Worm (Caenorhabditis elegans) whole organism, late embryonic: ENCODE results near the gene ugt-42.

Experiments used
- C08G9.2 ChIP-seq: sonication (generic microtip); optimal IDR thresholded peaks from 2 replicates; lab custom pipeline; 2016; ENCODE audit warnings: mild to moderate bottlenecking, missing genetic modification characterization, moderate library complexity, missing compliant biosample characterization
- C38D4.7 ChIP-seq: fragments of 200-800 bp; sonication (Bioruptor generic); optimal IDR thresholded peaks from 2 replicates; lab custom pipeline; 2018; ENCODE audit warnings: mild to moderate bottlenecking, missing genetic modification characterization, moderate library complexity, missing compliant biosample characterization
- K09A11.1 ChIP-seq: sonication (generic microtip); optimal IDR thresholded peaks from 2 replicates; lab custom pipeline; 2017; ENCODE audit warnings: antibody characterized with exemption, mild to moderate bottlenecking, missing genetic modification characterization, missing compliant biosample characterization; ENCODE audit not compliant: insufficient read depth
- T23F11.4 ChIP-seq: fragments of 200-800 bp; sonication (Bioruptor generic); optimal IDR thresholded peaks from 2 replicates; lab custom pipeline; 2018; ENCODE audit warnings: mild to moderate bottlenecking, missing genetic modification characterization, missing compliant biosample characterization
- Y22D7AL.16 ChIP-seq: sonication (generic microtip); optimal IDR thresholded peaks from 2 replicates; lab custom pipeline; 2016; ENCODE audit warnings: missing genetic modification characterization, missing compliant biosample characterization
- ahr-1 ChIP-seq: sonication (generic microtip); optimal IDR thresholded peaks from 2 replicates; lab custom pipeline; 2016; ENCODE audit warnings: missing genetic modification characterization, missing compliant biosample characterization
- ceh-18 ChIP-seq: sonication (generic microtip); optimal IDR thresholded peaks from 2 replicates; lab custom pipeline; 2016; ENCODE audit warnings: missing genetic modification characterization, missing compliant biosample characterization
- ceh-19 ChIP-seq: fragments of 200-800 bp; sonication (Bioruptor generic); optimal IDR thresholded peaks from 2 replicates; lab custom pipeline; 2018; ENCODE audit warnings: mild to moderate bottlenecking, missing genetic modification characterization, missing compliant biosample characterization
- ceh-2 ChIP-seq: sonication (generic microtip); optimal IDR thresholded peaks from 2 replicates; lab custom pipeline; 2016; ENCODE audit warnings: missing genotype, missing genetic modification characterization, missing compliant biosample characterization
- ceh-22 ChIP-seq: sonication (generic microtip); optimal IDR thresholded peaks from 2 replicates; lab custom pipeline; 2017; ENCODE audit warnings: missing biosample characterization, missing genetic modification characterization
- ceh-31 ChIP-seq: sonication (generic microtip); optimal IDR thresholded peaks from 2 replicates; lab custom pipeline; 2016; ENCODE audit warnings: missing genetic modification characterization, missing compliant biosample characterization
- ceh-45 ChIP-seq: fragments of 200-800 bp; sonication (Bioruptor generic); IDR thresholded peaks from 2 replicates; pipeline ENCODE4 v1.3.6; 2022; ENCODE audit warnings: missing genetic modification reagents, missing genetic modification characterization, missing compliant biosample characterization
- ceh-6 ChIP-seq: fragments of 200-800 bp; sonication (Bioruptor generic); optimal IDR thresholded peaks from 2 replicates; lab custom pipeline; 2018; ENCODE audit warnings: mild to moderate bottlenecking, missing genetic modification characterization, missing compliant biosample characterization
- ceh-9 ChIP-seq: sonication (generic microtip); optimal IDR thresholded peaks from 2 replicates; lab custom pipeline; 2016; ENCODE audit warnings: mild to moderate bottlenecking, missing genetic modification characterization, inconsistent platforms, missing compliant biosample characterization
- dve-1 ChIP-seq: sonication (generic microtip); optimal IDR thresholded peaks from 2 replicates; lab custom pipeline; 2017; ENCODE audit warnings: antibody characterized with exemption, mild to moderate bottlenecking, missing genetic modification characterization, missing compliant biosample characterization
- elt-4 ChIP-seq: sonication (generic microtip); optimal IDR thresholded peaks from 2 replicates; lab custom pipeline; 2016; ENCODE audit warnings: missing genetic modification characterization, missing compliant biosample characterization
- ets-4 ChIP-seq: sonication (generic microtip); optimal IDR thresholded peaks from 2 replicates; lab custom pipeline; 2016; ENCODE audit warnings: missing genetic modification characterization, missing compliant biosample characterization
- fax-1 ChIP-seq: sonication (generic microtip); optimal IDR thresholded peaks from 2 replicates; lab custom pipeline; 2016; ENCODE audit warnings: missing genotype, missing genetic modification characterization, missing compliant biosample characterization
- fkh-10 ChIP-seq: fragments of 150-350 bp; optimal IDR thresholded peaks from 2 replicates; lab custom pipeline; 2014; ENCODE audit warnings: missing biosample characterization, missing genetic modification reagents, missing genetic modification characterization
- hlh-15 ChIP-seq: sonication (generic microtip); optimal IDR thresholded peaks from 2 replicates; lab custom pipeline; 2016; ENCODE audit warnings: missing genetic modification characterization, missing compliant biosample characterization
- hlh-30 ChIP-seq: sonication (generic microtip); optimal IDR thresholded peaks from 2 replicates; lab custom pipeline; 2017; ENCODE audit warnings: antibody characterized with exemption, missing genetic modification characterization, missing compliant biosample characterization; ENCODE audit not compliant: insufficient read depth
- hlh-8 ChIP-seq: sonication (generic microtip); optimal IDR thresholded peaks from 2 replicates; lab custom pipeline; 2016; ENCODE audit warnings: missing genotype, missing genetic modification characterization, missing compliant biosample characterization
- lim-6 ChIP-seq: sonication (generic microtip); optimal IDR thresholded peaks from 2 replicates; lab custom pipeline; 2016; ENCODE audit warnings: missing genetic modification characterization, missing compliant biosample characterization
- madf-2 ChIP-seq: sonication (generic microtip); optimal IDR thresholded peaks from 2 replicates; lab custom pipeline; 2017; ENCODE audit warnings: missing genetic modification characterization, missing compliant biosample characterization
- nhr-11 ChIP-seq: fragments of 150-350 bp; optimal IDR thresholded peaks from 2 replicates; lab custom pipeline; 2014; ENCODE audit warnings: missing biosample characterization, missing genetic modification characterization
- nhr-232 ChIP-seq: sonication (generic microtip); optimal IDR thresholded peaks from 2 replicates; lab custom pipeline; 2016; ENCODE audit warnings: missing genetic modification characterization, missing compliant biosample characterization
- npax-4 ChIP-seq: sonication (generic microtip); optimal IDR thresholded peaks from 2 replicates; lab custom pipeline; 2016; ENCODE audit warnings: missing genetic modification characterization, missing compliant biosample characterization
- pag-3 ChIP-seq: sonication (generic microtip); optimal IDR thresholded peaks from 2 replicates; lab custom pipeline; 2016; ENCODE audit warnings: missing compliant biosample characterization, missing genetic modification characterization, borderline replicate concordance
- pax-1 ChIP-seq: fragments of 150-350 bp; optimal IDR thresholded peaks from 2 replicates; lab custom pipeline; 2014; ENCODE audit warnings: missing biosample characterization, missing genetic modification characterization
- pqm-1 ChIP-seq: sonication (generic microtip); optimal IDR thresholded peaks from 2 replicates; lab custom pipeline; 2016; ENCODE audit warnings: missing genetic modification characterization, missing compliant biosample characterization
- ref-2 ChIP-seq: sonication (generic microtip); optimal IDR thresholded peaks from 2 replicates; lab custom pipeline; 2016; ENCODE audit warnings: missing genetic modification characterization, missing compliant biosample characterization
- sox-2 ChIP-seq: fragments of 200-800 bp; sonication (Bioruptor generic); IDR thresholded peaks from 2 replicates; pipeline ENCODE4 v1.3.6; 2022; ENCODE audit warnings: missing genetic modification reagents, missing genetic modification characterization, missing compliant biosample characterization
- syd-9 ChIP-seq: sonication (generic microtip); optimal IDR thresholded peaks from 2 replicates; lab custom pipeline; 2016; ENCODE audit warnings: mild to moderate bottlenecking, missing genetic modification characterization, moderate library complexity, missing compliant biosample characterization
- tbx-2 ChIP-seq: sonication (generic microtip); optimal IDR thresholded peaks from 2 replicates; lab custom pipeline; 2016; ENCODE audit warnings: missing genetic modification characterization, missing compliant biosample characterization
- tbx-7 ChIP-seq: sonication (generic microtip); optimal IDR thresholded peaks from 2 replicates; lab custom pipeline; 2016; ENCODE audit warnings: missing genotype, missing genetic modification characterization, missing compliant biosample characterization
- ttx-3 ChIP-seq: sonication (generic microtip); optimal IDR thresholded peaks from 2 replicates; lab custom pipeline; 2016; ENCODE audit warnings: missing genetic modification reagents, missing genetic modification characterization, missing compliant biosample characterization
- zip-5 ChIP-seq: sonication (generic microtip); optimal IDR thresholded peaks from 2 replicates; lab custom pipeline; 2016; ENCODE audit warnings: missing genetic modification characterization, missing compliant biosample characterization
- ztf-16 ChIP-seq: sonication (generic microtip); optimal IDR thresholded peaks from 2 replicates; lab custom pipeline; 2017; ENCODE audit warnings: missing genetic modification characterization, missing compliant biosample characterization

ugt-42 gene

DNA sequence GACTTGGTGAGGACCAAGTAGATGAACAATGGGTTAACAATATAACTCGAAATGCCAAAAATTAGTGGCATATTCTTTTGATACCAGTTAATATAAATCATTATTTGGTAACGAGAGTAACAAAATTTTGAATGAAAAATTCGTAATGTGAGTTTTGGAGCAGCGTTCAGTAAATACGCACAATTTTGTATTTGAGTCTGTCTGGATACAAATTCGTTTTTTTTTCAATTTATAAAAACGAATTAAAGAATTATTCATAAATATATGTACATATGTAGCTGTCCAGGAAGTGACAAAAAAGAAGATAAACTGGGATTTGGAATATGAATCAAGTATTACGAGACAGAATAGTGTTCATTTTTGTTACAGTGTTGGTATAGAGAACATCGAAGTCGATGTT is 6.0 kb downstream of the ugt-42 start, which contains the start of gene srj-5:
Gene srj-5, minus strand, starts transcription at position 101 of the 400 bp plus-strand sequence.
- TF ChIP-seq lim-6 (tag; lab: Kevin White, UChicago) (no peak), ceh-2 (tag; lab: Kevin White, UChicago) (no peak), madf-2 (tag; lab: Kevin White, UChicago) (no peak), fkh-10 (GFP tag; lab: Kevin White, UChicago) (no peak), pax-1 (tag; lab: Kevin White, UChicago) (no peak), ceh-45 (GFP tag; lab: Robert Waterston, UW) (no peak), hlh-30 (no peak), pag-3 (no peak), zip-5 (tag; lab: Kevin White, UChicago) (no peak), tbx-7 (tag; lab: Kevin White, UChicago) (no peak), ets-4 (tag; lab: Kevin White, UChicago) (no peak)
- TF ChIP-seq, all 69 proteins: peak for 0

- TF ChIP-seq ztf-16 (tag; lab: Kevin White, UChicago) (no peak), ceh-31 (tag; lab: Kevin White, UChicago) (no peak), fax-1 (tag; lab: Kevin White, UChicago) (no peak), ceh-2 (tag; lab: Kevin White, UChicago) (no peak), pqm-1 (tag; lab: Kevin White, UChicago) (no peak), K09A11.1 (tag; lab: Kevin White, UChicago) (no peak), hlh-8 (tag; lab: Kevin White, UChicago) (no peak), nhr-11 (tag; lab: Kevin White, UChicago) (no peak), pax-1 (tag; lab: Kevin White, UChicago) (no peak), Y22D7AL.16 (no peak), ttx-3 (no peak), C08G9.2 (tag; lab: Kevin White, UChicago) (no peak), sox-2 (GFP tag; lab: Robert Waterston, UW) (no peak), elt-4 (tag; lab: Kevin White, UChicago) (no peak), syd-9 (tag; lab: Kevin White, UChicago) (no peak), ceh-45 (GFP tag; lab: Robert Waterston, UW) (no peak), hlh-15 (tag; lab: Kevin White, UChicago) (no peak)
Observed at ce11 chrV:654402-654801, 7.4 kb downstream of the ugt-42 start, which contains the start of gene srj-6. srj-6 (minus strand) TSS chrV:654502.

ce11 chrV:655823-656222 is 8.8 kb downstream of the ugt-42 start, which contains the start of gene srh-245:
srh-245 (minus strand) TSS chrV:655923.
- TF ChIP-seq ceh-22 (tag; lab: Kevin White, UChicago) (no peak), C38D4.7 (GFP tag; lab: Kevin White, UChicago) (no peak), ceh-9 (no peak), dve-1 (tag; lab: Kevin White, UChicago) (no peak), ceh-6 (GFP tag; lab: Kevin White, UChicago) (no peak), syd-9 (tag; lab: Kevin White, UChicago) (no peak), elt-4 (tag; lab: Kevin White, UChicago) (no peak), tbx-2 (tag; lab: Kevin White, UChicago) (no peak), tbx-7 (tag; lab: Kevin White, UChicago) (no peak), ceh-18 (tag; lab: Kevin White, UChicago) (no peak), ahr-1 (tag; lab: Kevin White, UChicago) (no peak), ref-2 (tag; lab: Kevin White, UChicago) (no peak), T23F11.4 (no peak), ceh-2 (tag; lab: Kevin White, UChicago) (no peak), ceh-19 (no peak), nhr-232 (tag; lab: Kevin White, UChicago) (no peak), npax-4 (tag; lab: Kevin White, UChicago) (no peak), K09A11.1 (tag; lab: Kevin White, UChicago) (no peak)
- TF ChIP-seq, all 69 proteins: peak for 0
